Worm (Caenorhabditis elegans): Measurements from ENCODE around the gene srd-7.

ce11 chrIV:10820837-10821671 lies 34.4 kb upstream of the srd-7 start:
- TF ChIP-seq tbx-8 (GFP tag; optimal IDR thresholded peaks at IDR 0.05), result no peak
- TF ChIP-seq nhr-12 (tag; optimal IDR thresholded peaks at IDR 0.05), result no peak

Measured in whole organism, mixed stage, embryonic.